Worm (Caenorhabditis elegans) whole organism, L1 larva: ENCODE measurements around the gene mpk-1.

Experiments
- C16A3.4 ChIP-seq: fragments of 150-350 bp; optimal IDR thresholded peaks from 2 replicates; lab custom pipeline; 2014; ENCODE audit warnings: missing biosample characterization, missing genetic modification characterization
- alr-1 ChIP-seq: fragments of 200-800 bp; sonication (Bioruptor generic); optimal IDR thresholded peaks from 2 replicates; lab custom pipeline; 2018; ENCODE audit warnings: borderline replicate concordance, mild to moderate bottlenecking, missing genetic modification characterization, missing compliant biosample characterization
- blmp-1 ChIP-seq: fragments of 150-350 bp; optimal IDR thresholded peaks from 2 replicates; lab custom pipeline; 2014; ENCODE audit warnings: missing biosample characterization, missing genetic modification characterization
- ces-1 ChIP-seq: fragments of 150-350 bp; optimal IDR thresholded peaks from 2 replicates; lab custom pipeline; 2014; ENCODE audit warnings: missing biosample characterization, missing genetic modification reagents, missing genetic modification characterization
- efl-1 ChIP-seq, 4 experiments: fragments of 150-350 bp; optimal IDR thresholded peaks in 3 of 4; peaks in 1 of 4; 1 replicate in 1 of 4; 2 replicates in 3 of 4; lab custom pipeline; 2014; ENCODE audit warnings: missing biosample characterization in 2 of 4, missing genetic modification characterization in 2 of 4, missing genetic modification reagents in 2 of 4
- egl-27 ChIP-seq, 2 experiments: fragments of 150-350 bp in 1 of 2; sonication (generic microtip); optimal IDR thresholded peaks; 3 replicates each; lab custom pipeline; 2017 to 2018; ENCODE audit warnings: missing biosample characterization in 2 of 2, missing genetic modification characterization in 2 of 2, missing genetic modification reagents in 2 of 2
- nhr-77 ChIP-seq: fragments of 150-350 bp; optimal IDR thresholded peaks from 2 replicates; lab custom pipeline; 2014; ENCODE audit warnings: missing biosample characterization, missing genetic modification characterization
- nhr-84 ChIP-seq: sonication (generic microtip); optimal IDR thresholded peaks from 2 replicates; lab custom pipeline; 2017; ENCODE audit warnings: missing biosample characterization, missing genetic modification characterization
- sptf-1 ChIP-seq: fragments of 150-350 bp; optimal IDR thresholded peaks from 2 replicates; lab custom pipeline; 2014; ENCODE audit warnings: missing biosample characterization, missing genetic modification characterization
- unc-62 ChIP-seq: fragments of 150-350 bp; optimal IDR thresholded peaks from 2 replicates; lab custom pipeline; 2014; ENCODE audit warnings: missing biosample characterization, missing genetic modification reagents, missing genetic modification characterization
- unc-86 ChIP-seq: sonication (generic microtip); optimal IDR thresholded peaks from 2 replicates; lab custom pipeline; 2016; ENCODE audit warnings: missing genetic modification characterization, missing compliant biosample characterization
- zip-4 ChIP-seq: fragments of 200-800 bp; sonication (Bioruptor generic); optimal IDR thresholded peaks from 2 replicates; lab custom pipeline; 2018; ENCODE audit warnings: mild to moderate bottlenecking, missing genetic modification characterization, moderate library complexity, missing compliant biosample characterization

ce11 chrIII:4276277-4276676, 48.4 kb upstream of the mpk-1 start:
- TF ChIP-seq blmp-1 (tag; lab: Kevin White, UChicago) (no peak), egl-27 (tag; optimal IDR thresholded peaks at IDR 0.05; lab: Kevin White, UChicago) (no peak), sptf-1 (tag; lab: Kevin White, UChicago) (no peak), nhr-77 (tag; lab: Kevin White, UChicago) (no peak), C16A3.4 (tag; lab: Kevin White, UChicago) (no peak), alr-1 (no peak), zip-4 (no peak), unc-86 (no peak), nhr-84 (tag; lab: Kevin White, UChicago) (no peak), unc-62 (no peak), ces-1 (GFP tag; lab: Kevin White, UChicago) (no peak), efl-1 (optimal IDR thresholded peaks at IDR 0.05; lab: Kevin White, UChicago) (no peak), efl-1 (GFP tag; optimal IDR thresholded peaks at IDR 0.05 in 1 of 2; lab: Kevin White, UChicago) (no peak)
